Worm (Caenorhabditis elegans): ENCODE results near the gene ZK1320.7.

- no peak for TF ChIP-seq him-1 (tag; optimal IDR thresholded peaks at IDR 0.05)
- no peak for TF ChIP-seq dao-5 (tag; optimal IDR thresholded peaks at IDR 0.05)
- no peak for TF ChIP-seq W03F9.2 (tag; optimal IDR thresholded peaks at IDR 0.05)
These were observed 33.3 kb downstream of the ZK1320.7 start, which contains the start of gene Y53C12A.10 for ce11 chrII:9704746-9705145.

Measured in whole organism, L4/young adult.